Worm (Caenorhabditis elegans) whole organism, young adult: ENCODE results near the gene srx-46.

Experiments used
- B0019.2 ChIP-seq: fragments of 200-800 bp; sonication (Bioruptor generic); conservative IDR thresholded peaks from 2 replicates; pipeline ENCODE4 v1.3.6; 2022; ENCODE audit warnings: missing genetic modification reagents, missing genetic modification characterization, missing compliant biosample characterization
- D2030.7 ChIP-seq: fragments of 200-800 bp; sonication (Bioruptor generic); IDR thresholded peaks from 2 replicates; pipeline ENCODE4 v1.3.6; 2022; ENCODE audit warnings: missing genetic modification reagents, missing genetic modification characterization, missing compliant biosample characterization
- F22D6.2 ChIP-seq: sonication (generic microtip); optimal IDR thresholded peaks from 2 replicates; lab custom pipeline; 2016; ENCODE audit warnings: mild to moderate bottlenecking, missing genetic modification characterization, missing compliant biosample characterization
- F33H1.4 ChIP-seq: fragments of 200-800 bp; sonication (Bioruptor generic); IDR thresholded peaks from 2 replicates; pipeline ENCODE4 v1.3.6; 2022; ENCODE audit warnings: missing genetic modification reagents, missing genetic modification characterization, missing compliant biosample characterization
- K12H6.12 ChIP-seq: fragments of 200-800 bp; sonication (Bioruptor generic); optimal IDR thresholded peaks from 2 replicates; lab custom pipeline; 2018; ENCODE audit warnings: mild to moderate bottlenecking, missing genetic modification characterization, missing compliant biosample characterization
- T07F8.4 ChIP-seq: sonication (generic microtip); optimal IDR thresholded peaks from 2 replicates; lab custom pipeline; 2016; ENCODE audit warnings: mild to moderate bottlenecking, missing genetic modification characterization, moderate library complexity, missing compliant biosample characterization
- Y56A3A.18 ChIP-seq: fragments of 200-800 bp; sonication (Bioruptor generic); IDR thresholded peaks from 2 replicates; pipeline ENCODE4 v1.3.6; 2022; ENCODE audit warnings: missing genetic modification reagents, missing genetic modification characterization, missing compliant biosample characterization
- ZK185.1 ChIP-seq: sonication (generic microtip); optimal IDR thresholded peaks from 2 replicates; lab custom pipeline; 2016; ENCODE audit warnings: mild to moderate bottlenecking, missing genetic modification characterization, missing compliant biosample characterization; ENCODE audit not compliant: poor library complexity, severe bottlenecking
- akir-1 ChIP-seq: fragments of 200-800 bp; sonication (Bioruptor generic); optimal IDR thresholded peaks from 2 replicates; lab custom pipeline; 2018; ENCODE audit warnings: mild to moderate bottlenecking, missing genetic modification characterization, moderate library complexity, missing compliant biosample characterization
- ama-1 ChIP-seq, 3 experiments: fragments of 150-350 bp in 1 of 3; sonication (generic microtip) in 2 of 3; optimal IDR thresholded peaks; 2 replicates each; lab custom pipeline; 2014 to 2018; ENCODE audit warnings: missing biosample characterization in 2 of 3, missing genetic modification characterization in 2 of 3, missing genetic modification reagents in 2 of 3
- aptf-2 ChIP-seq: fragments of 200-800 bp; sonication (Bioruptor generic); conservative IDR thresholded peaks from 2 replicates; pipeline ENCODE4 v1.3.6; 2022; ENCODE audit warnings: missing genetic modification reagents, missing genetic modification characterization, missing compliant biosample characterization
- athp-1 ChIP-seq: sonication (generic microtip); optimal IDR thresholded peaks from 2 replicates; lab custom pipeline; 2017; ENCODE audit warnings: mild to moderate bottlenecking, missing genetic modification characterization, missing compliant biosample characterization
- attf-3 ChIP-seq: fragments of 200-800 bp; sonication (Bioruptor generic); conservative IDR thresholded peaks from 2 replicates; pipeline ENCODE4 v1.3.6; 2022; ENCODE audit warnings: missing genetic modification reagents, missing genetic modification characterization, missing compliant biosample characterization
- cebp-1 ChIP-seq, 2 experiments: fragments of 200-800 bp in 1 of 2; sonication (Bioruptor generic) in 1 of 2; sonication (generic microtip) in 1 of 2; IDR thresholded peaks in 1 of 2; optimal IDR thresholded peaks in 1 of 2; 2 replicates each; pipeline versions ENCODE4 v1.3.6 to Lab custom; 2017 to 2022; ENCODE audit warnings: missing compliant biosample characterization in 2 of 2, missing genetic modification characterization in 2 of 2, mild to moderate bottlenecking in 1 of 2, missing genetic modification reagents in 1 of 2, moderate library complexity in 1 of 2
- chd-7 ChIP-seq: sonication (generic microtip); optimal IDR thresholded peaks from 2 replicates; lab custom pipeline; 2016; ENCODE audit warnings: mild to moderate bottlenecking, missing genetic modification characterization, moderate library complexity, missing compliant biosample characterization
- die-1 ChIP-seq: sonication (generic microtip); optimal IDR thresholded peaks from 2 replicates; lab custom pipeline; 2016; ENCODE audit warnings: missing genotype, mild to moderate bottlenecking, missing genetic modification characterization, missing compliant biosample characterization
- dpff-1 ChIP-seq: sonication (generic microtip); optimal IDR thresholded peaks from 2 replicates; lab custom pipeline; 2017; ENCODE audit warnings: mild to moderate bottlenecking, missing genetic modification characterization, missing compliant biosample characterization
- egl-18 ChIP-seq: fragments of 200-800 bp; sonication (Bioruptor generic); IDR thresholded peaks from 2 replicates; pipeline ENCODE4 v1.3.6; 2022; ENCODE audit warnings: missing genetic modification reagents, missing genetic modification characterization, missing compliant biosample characterization
- egrh-3 ChIP-seq: fragments of 200-800 bp; sonication (Bioruptor generic); IDR thresholded peaks from 2 replicates; pipeline ENCODE4 v1.3.6; 2022; ENCODE audit warnings: missing genetic modification reagents, missing genetic modification characterization, missing compliant biosample characterization
- ets-4 ChIP-seq: fragments of 200-800 bp; sonication (Bioruptor generic); optimal IDR thresholded peaks from 2 replicates; lab custom pipeline; 2018; ENCODE audit warnings: mild to moderate bottlenecking, missing genetic modification characterization, missing compliant biosample characterization
- him-1 ChIP-seq: sonication (generic microtip); optimal IDR thresholded peaks from 2 replicates; lab custom pipeline; 2016; ENCODE audit warnings: missing genotype, missing genetic modification reagents, missing genetic modification characterization, missing compliant biosample characterization
- hlh-12 ChIP-seq: sonication (generic microtip); optimal IDR thresholded peaks from 2 replicates; lab custom pipeline; 2016; ENCODE audit warnings: missing genetic modification characterization, missing compliant biosample characterization
- hmg-1.2 ChIP-seq: fragments of 200-800 bp; sonication (Bioruptor generic); IDR thresholded peaks from 2 replicates; pipeline ENCODE4 v1.3.6; 2022; ENCODE audit warnings: missing genetic modification reagents, missing genetic modification characterization, missing compliant biosample characterization
- let-607 ChIP-seq, 2 experiments: fragments of 200-800 bp in 1 of 2; sonication (Bioruptor generic) in 1 of 2; sonication (generic microtip) in 1 of 2; optimal IDR thresholded peaks; 2 replicates each; lab custom pipeline; 2016 to 2018; ENCODE audit warnings: mild to moderate bottlenecking in 2 of 2, missing compliant biosample characterization in 2 of 2, missing genetic modification characterization in 2 of 2, moderate library complexity in 2 of 2, missing genotype in 1 of 2
- lin-26 ChIP-seq: fragments of 200-800 bp; sonication (Bioruptor generic); IDR thresholded peaks from 2 replicates; pipeline ENCODE4 v1.3.6; 2022; ENCODE audit warnings: missing genetic modification reagents, missing genetic modification characterization, missing compliant biosample characterization
- lir-1 ChIP-seq: fragments of 200-800 bp; sonication (Bioruptor generic); conservative IDR thresholded peaks from 2 replicates; pipeline ENCODE4 v1.3.6; 2022; ENCODE audit warnings: missing genetic modification reagents, missing genetic modification characterization, missing compliant biosample characterization
- madf-10 ChIP-seq: sonication (generic microtip); optimal IDR thresholded peaks from 2 replicates; lab custom pipeline; 2016; ENCODE audit warnings: mild to moderate bottlenecking, missing genetic modification characterization, missing compliant biosample characterization
- madf-3 ChIP-seq: fragments of 200-800 bp; sonication (Bioruptor generic); IDR thresholded peaks from 2 replicates; pipeline ENCODE4 v1.3.6; 2022; ENCODE audit warnings: missing genetic modification reagents, missing genetic modification characterization, missing compliant biosample characterization
- mes-4 ChIP-seq: sonication (generic microtip); optimal IDR thresholded peaks from 2 replicates; lab custom pipeline; 2016; ENCODE audit warnings: missing genotype, missing genetic modification characterization, missing compliant biosample characterization
- nfya-1 ChIP-seq: sonication (generic microtip); optimal IDR thresholded peaks from 2 replicates; lab custom pipeline; 2017; ENCODE audit warnings: antibody characterized with exemption, missing compliant biosample characterization, missing genetic modification characterization, borderline replicate concordance; ENCODE audit not compliant: insufficient read depth
- nhr-80 ChIP-seq: sonication (generic microtip); optimal IDR thresholded peaks from 2 replicates; lab custom pipeline; 2016; ENCODE audit warnings: missing genetic modification characterization, missing compliant biosample characterization
- pbrm-1 ChIP-seq: fragments of 200-800 bp; sonication (Bioruptor generic); IDR thresholded peaks from 2 replicates; pipeline ENCODE4 v1.3.6; 2022; ENCODE audit warnings: missing genetic modification reagents, missing genetic modification characterization, missing compliant biosample characterization
- rpc-1 ChIP-seq, 2 experiments: fragments of 150-350 bp in 1 of 2; sonication (generic microtip) in 1 of 2; optimal IDR thresholded peaks; 2 replicates each; lab custom pipeline; 2014 to 2018; ENCODE audit warnings: missing biosample characterization in 1 of 2, missing genetic modification characterization in 1 of 2, missing genetic modification reagents in 1 of 2, missing genotype in 1 of 2
- snpc-1.3 ChIP-seq: sonication (generic microtip); optimal IDR thresholded peaks from 2 replicates; lab custom pipeline; 2017; ENCODE audit warnings: missing genetic modification characterization, mild to moderate bottlenecking, missing compliant biosample characterization, antibody characterized with exemption, moderate library complexity, missing genotype, missing genetic modification reagents; ENCODE audit not compliant: insufficient read depth
- xnd-1 ChIP-seq: sonication (generic microtip); optimal IDR thresholded peaks from 2 replicates; lab custom pipeline; 2016; ENCODE audit warnings: missing genotype, missing genetic modification reagents, missing genetic modification characterization, missing compliant biosample characterization
- ztf-22 ChIP-seq: fragments of 200-800 bp; sonication (Bioruptor generic); optimal IDR thresholded peaks from 2 replicates; lab custom pipeline; 2018; ENCODE audit warnings: mild to moderate bottlenecking, missing genetic modification characterization, moderate library complexity, missing compliant biosample characterization
- ztf-25 ChIP-seq: fragments of 200-800 bp; sonication (Bioruptor generic); IDR thresholded peaks from 2 replicates; pipeline ENCODE4 v1.3.6; 2022; ENCODE audit warnings: missing genetic modification reagents, missing genetic modification characterization, missing compliant biosample characterization

srx-46 gene

DNA sequence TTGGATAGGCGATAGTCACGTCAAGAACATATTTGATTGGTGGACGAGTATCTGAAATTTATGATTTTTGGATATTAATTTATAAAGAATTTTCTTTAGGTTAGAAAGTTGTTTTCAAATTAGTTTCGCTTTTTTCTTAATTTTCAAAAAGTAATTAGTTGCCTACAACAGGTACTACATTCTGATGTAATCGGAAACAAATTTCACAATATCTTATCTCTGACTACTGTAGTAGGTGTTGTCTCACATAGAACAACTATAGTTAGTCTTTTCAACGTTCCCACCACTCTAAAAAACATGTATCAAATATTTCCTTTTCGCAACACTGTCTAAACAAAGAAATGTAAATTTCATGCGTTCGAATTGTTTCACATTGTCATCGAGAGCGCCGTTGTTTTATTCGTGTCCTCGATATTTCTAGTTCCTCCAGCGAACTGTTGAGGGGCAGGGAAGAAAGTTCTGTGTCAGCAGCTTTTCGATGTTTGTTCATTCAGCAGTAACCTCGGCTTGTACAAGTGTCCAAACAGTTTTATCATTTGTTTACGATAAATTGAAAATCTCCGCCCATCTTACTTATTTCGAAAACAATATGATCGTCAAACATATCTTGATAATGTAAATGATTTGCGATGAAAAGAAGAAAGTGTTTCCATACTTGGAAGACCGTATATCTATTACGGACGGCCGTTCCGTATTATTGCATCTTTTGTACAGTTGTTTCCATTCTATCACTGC is 23.6 kb upstream of the srx-46 start:
- TF ChIP-seq attf-3 (GFP tag; lab: Robert Waterston, UW) (no peak), hmg-1.2 (GFP tag; lab: Robert Waterston, UW) (0 out of 2 replicates have a peak, but pooled peaks have one; percentile 4), lir-1 (no peak), let-607 (tag; optimal IDR thresholded peaks at IDR 0.05; lab: Kevin White, UChicago) (no peak), ztf-25 (GFP tag; lab: Robert Waterston, UW) (no peak), cebp-1 (GFP tag; IDR thresholded peaks at IDR 0.05; lab: Robert Waterston, UW) (no peak), cebp-1 (tag; optimal IDR thresholded peaks at IDR 0.05; lab: Kevin White, UChicago) (peak; percentile 42), egrh-3 (GFP tag; lab: Robert Waterston, UW) (no peak), ztf-22 (GFP tag; lab: Kevin White, UChicago) (no peak), K12H6.12 (tag; lab: Kevin White, UChicago) (no peak)

DNA sequence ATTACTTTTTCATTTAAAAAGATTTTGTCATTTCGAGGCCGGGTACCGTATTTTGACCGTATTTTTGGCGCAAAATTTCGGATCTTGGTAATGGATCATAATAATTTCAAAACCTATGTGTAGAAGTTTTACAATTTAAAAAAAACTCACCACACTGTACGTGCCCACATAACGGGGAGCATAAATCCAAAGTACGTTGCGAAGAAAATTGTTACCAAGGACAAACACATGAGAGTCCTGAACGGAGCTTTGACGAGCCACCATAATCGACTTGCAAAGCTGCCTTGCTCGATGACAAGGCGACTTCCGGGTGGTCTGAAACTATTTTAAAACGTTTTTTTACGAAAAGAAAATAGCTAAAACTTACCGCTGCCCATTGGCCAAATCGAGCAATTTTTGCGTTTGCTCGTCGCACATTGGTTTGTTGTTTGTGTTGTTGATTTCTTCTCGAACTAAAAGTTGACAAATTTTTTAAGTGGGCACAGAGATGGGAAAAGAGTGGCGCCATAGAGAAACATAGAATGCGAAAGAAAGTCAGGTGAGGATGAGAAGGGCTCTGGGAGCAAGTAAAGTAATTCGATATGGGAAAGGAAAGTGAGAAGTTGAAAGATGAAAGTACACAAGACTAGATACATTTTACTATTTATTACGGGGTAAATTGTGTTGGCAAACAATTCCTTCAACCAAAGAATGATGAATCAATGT is 20.3 kb upstream of the srx-46 start:
- TF ChIP-seq ZK185.1 (no peak), xnd-1 (tag; lab: Kevin White, UChicago) (no peak), F33H1.4 (GFP tag; lab: Robert Waterston, UW) (no peak), madf-3 (no peak), nhr-80 (tag; lab: Kevin White, UChicago) (no peak), dpff-1 (tag; lab: Kevin White, UChicago) (no peak), egl-18 (no peak), aptf-2 (GFP tag; lab: Robert Waterston, UW) (no peak), athp-1 (no peak), pbrm-1 (GFP tag; lab: Robert Waterston, UW) (no peak), Y56A3A.18 (no peak), madf-10 (tag; lab: Kevin White, UChicago) (no peak), rpc-1 (optimal IDR thresholded peaks at IDR 0.05; lab: Kevin White, UChicago) (no peak), rpc-1 (tag; optimal IDR thresholded peaks at IDR 0.05; lab: Kevin White, UChicago) (no peak), T07F8.4 (tag; lab: Kevin White, UChicago) (no peak), chd-7 (tag; lab: Kevin White, UChicago) (no peak)

DNA sequence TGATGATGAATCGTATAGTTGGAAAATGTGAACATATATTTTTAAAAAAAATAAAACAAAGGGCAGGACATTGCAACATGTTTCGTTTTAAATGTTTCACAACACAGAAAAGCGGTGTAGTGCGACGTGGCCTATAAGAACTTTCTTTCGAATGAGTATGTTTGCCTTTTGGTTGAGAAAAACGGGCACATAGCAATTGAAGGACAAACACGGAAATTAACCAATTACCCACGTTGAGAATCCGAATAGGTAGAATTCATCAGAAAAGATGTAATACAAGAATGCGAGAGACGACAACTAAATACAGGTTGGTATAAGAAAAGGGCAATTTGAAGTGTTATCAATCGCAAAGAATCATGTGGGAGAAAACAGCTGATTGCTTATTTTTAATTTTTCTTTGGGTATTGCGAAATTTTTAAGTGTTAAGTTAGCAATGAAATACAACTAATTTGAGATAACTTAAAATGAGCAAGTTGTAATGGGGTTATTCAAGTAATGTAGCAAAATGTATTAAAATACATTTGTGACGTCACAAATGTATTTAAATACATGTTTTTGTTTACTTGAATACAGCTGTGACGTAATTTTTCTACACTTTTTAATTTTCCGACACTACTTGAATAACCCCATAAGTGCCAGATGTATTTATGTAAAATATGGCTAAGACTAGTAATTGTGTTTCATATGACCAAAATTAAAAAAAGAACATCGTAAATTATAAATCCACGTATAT is 19.6 kb upstream of the srx-46 start, which contains the start of gene acl-14:
Gene acl-14, minus strand, starts transcription at position 316 of the 733 bp plus-strand sequence.
- TF ChIP-seq cebp-1 (GFP tag; IDR thresholded peaks at IDR 0.05; lab: Robert Waterston, UW) = peak; percentile 96
- TF ChIP-seq cebp-1 (tag; optimal IDR thresholded peaks at IDR 0.05; lab: Kevin White, UChicago) = peak; percentile 97
- TF ChIP-seq B0019.2 (GFP tag; lab: Robert Waterston, UW) = no peak
- TF ChIP-seq ets-4 (GFP tag; lab: Kevin White, UChicago) = no peak
- no peak for TF ChIP-seq die-1 (tag; lab: Kevin White, UChicago)
- TF ChIP-seq F22D6.2 (tag; lab: Kevin White, UChicago) = no peak
- no peak for TF ChIP-seq egl-18
- TF ChIP-seq mes-4 = no peak
- TF ChIP-seq nfya-1 (tag; lab: Kevin White, UChicago) = no peak
- no peak for TF ChIP-seq chd-7 (tag; lab: Kevin White, UChicago)
- TF ChIP-seq D2030.7 = no peak
- no peak for TF ChIP-seq hlh-12 (tag; lab: Kevin White, UChicago)
- TF ChIP-seq aptf-2 (GFP tag; lab: Robert Waterston, UW) = no peak
- TF ChIP-seq akir-1 (GFP tag; lab: Kevin White, UChicago) = no peak
- no peak for TF ChIP-seq ama-1 (optimal IDR thresholded peaks at IDR 0.05; lab: Kevin White, UChicago)
- no peak for TF ChIP-seq ama-1 (GFP tag; optimal IDR thresholded peaks at IDR 0.05; lab: Kevin White, UChicago)
- TF ChIP-seq lin-26 = 0 out of 2 replicates have a peak, but pooled peaks have one; percentile 15
- TF ChIP-seq him-1 (tag; lab: Kevin White, UChicago) = no peak
- no peak for TF ChIP-seq snpc-1.3 (tag; lab: Kevin White, UChicago)
